Worm (Caenorhabditis elegans) whole organism, L1 larva: ENCODE measurements around the gene srx-136.

Experiments
- efl-1 ChIP-seq, 4 experiments: fragments of 150-350 bp; optimal IDR thresholded peaks in 3 of 4; peaks in 1 of 4; 1 replicate in 1 of 4; 2 replicates in 3 of 4; lab custom pipeline; 2014; ENCODE audit warnings: missing biosample characterization in 2 of 4, missing genetic modification characterization in 2 of 4, missing genetic modification reagents in 2 of 4
- egl-27 ChIP-seq, 2 experiments: fragments of 150-350 bp in 1 of 2; sonication (generic microtip); optimal IDR thresholded peaks; 3 replicates each; lab custom pipeline; 2017 to 2018; ENCODE audit warnings: missing biosample characterization in 2 of 2, missing genetic modification characterization in 2 of 2, missing genetic modification reagents in 2 of 2
- nhr-11 ChIP-seq: fragments of 150-350 bp; optimal IDR thresholded peaks from 2 replicates; lab custom pipeline; 2014; ENCODE audit warnings: missing biosample characterization, missing genetic modification characterization
- nhr-71 ChIP-seq: sonication (generic microtip); optimal IDR thresholded peaks from 2 replicates; lab custom pipeline; 2016; ENCODE audit warnings: mild to moderate bottlenecking, missing genetic modification characterization, moderate library complexity, missing compliant biosample characterization

DNA sequence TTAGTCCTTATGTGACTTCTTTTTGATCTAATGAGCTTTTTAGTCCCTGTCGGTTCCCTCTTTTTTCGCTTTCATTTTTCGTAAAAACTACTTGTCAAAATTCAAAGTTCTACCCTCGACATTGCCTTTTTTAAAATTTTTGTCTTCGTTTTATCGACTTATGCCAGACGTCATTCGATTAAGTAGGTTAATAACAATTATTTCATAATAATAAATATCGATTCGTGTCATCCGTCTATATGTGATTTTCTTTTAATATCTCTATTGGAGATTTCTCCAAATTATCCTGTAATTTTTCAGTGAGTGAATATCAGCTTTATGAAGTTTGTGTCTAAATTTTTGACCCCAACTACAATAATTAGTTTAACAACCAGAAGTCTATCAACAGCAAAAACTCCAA is 34.5 kb upstream of the srx-136 start, which contains the start of gene hpo-31:
- TF ChIP-seq efl-1 (optimal IDR thresholded peaks at IDR 0.05; lab: Kevin White, UChicago) (no peak), efl-1 (GFP tag; optimal IDR thresholded peaks at IDR 0.05 in 1 of 2; lab: Kevin White, UChicago) (no peak), nhr-71 (tag; lab: Kevin White, UChicago) (no peak), egl-27 (tag; optimal IDR thresholded peaks at IDR 0.05; lab: Kevin White, UChicago) (no peak), nhr-11 (tag; lab: Kevin White, UChicago) (no peak)
